Fruit fly (Drosophila melanogaster) whole organism: ENCODE results near the gene CG1764.

Source experiments
- CG8478 ChIP-seq: fragments of >200 bp; optimal IDR thresholded peaks from 2 replicates; lab custom pipeline; 2018; ENCODE audit warnings: inconsistent platforms
- Dll ChIP-seq: fragments of >200 bp; optimal IDR thresholded peaks from 2 replicates; lab custom pipeline; 2017
- EcR ChIP-seq, 2 experiments: fragments of >200 bp; optimal IDR thresholded peaks; 2 replicates each; lab custom pipeline; 2017; ENCODE audit warnings: missing biosample characterization in 2 of 2, missing genetic modification characterization in 2 of 2, missing genetic modification reagents in 2 of 2
- pan ChIP-seq: fragments of >200 bp; optimal IDR thresholded peaks from 2 replicates; lab custom pipeline; 2017
- psq ChIP-seq: fragments of >200 bp; optimal IDR thresholded peaks from 2 replicates; lab custom pipeline; 2017
- usp ChIP-seq: fragments of >200 bp; optimal IDR thresholded peaks from 2 replicates; lab custom pipeline; 2017; ENCODE audit warnings: missing biosample characterization, missing genetic modification characterization, mixed read lengths

Gene CG1764

dm6 chrX:13302315-13302614 is at the start of gene CG1764:
CG1764 (minus strand) TSS chrX:13302415.
- TF ChIP-seq EcR (GFP tag; optimal IDR thresholded peaks at IDR 0.05; lab: Kevin White, UChicago): no peak
- TF ChIP-seq psq: no peak
- TF ChIP-seq CG8478 (lab: Kevin White, UChicago): no peak
- no peak for TF ChIP-seq pan (lab: Kevin White, UChicago)
- no peak for TF ChIP-seq Dll (lab: Kevin White, UChicago)
- no peak for TF ChIP-seq usp (GFP tag; lab: Kevin White, UChicago)

- TF ChIP-seq usp (GFP tag; lab: Kevin White, UChicago): no peak
- TF ChIP-seq psq: no peak
- no peak for TF ChIP-seq pan (lab: Kevin White, UChicago)
- no peak for TF ChIP-seq CG8478 (lab: Kevin White, UChicago)
- TF ChIP-seq Dll (lab: Kevin White, UChicago): no peak
- TF ChIP-seq EcR (GFP tag; optimal IDR thresholded peaks at IDR 0.05; lab: Kevin White, UChicago): no peak
Measured at dm6 chrX:13346998-13347397, 44.8 kb upstream of the CG1764 start.

dm6 chrX:13345327-13345726 is 43.1 kb upstream of the CG1764 start:
- TF ChIP-seq pan (lab: Kevin White, UChicago): no peak
- TF ChIP-seq usp (GFP tag; lab: Kevin White, UChicago): no peak
- TF ChIP-seq Dll (lab: Kevin White, UChicago): no peak
- TF ChIP-seq CG8478 (lab: Kevin White, UChicago): no peak
- TF ChIP-seq EcR (GFP tag; optimal IDR thresholded peaks at IDR 0.05; lab: Kevin White, UChicago): no peak
- TF ChIP-seq psq: no peak

dm6 chrX:13338113-13338512 is 35.9 kb upstream of the CG1764 start, which contains the start of gene CG15747:
CG15747 (plus strand) TSS chrX:13338318.
- TF ChIP-seq pan (lab: Kevin White, UChicago): no peak
- no peak for TF ChIP-seq Dll (lab: Kevin White, UChicago)

dm6 chrX:13337454-13337853 is 35.2 kb upstream of the CG1764 start, which contains the start of gene RpS15Aa:
RpS15Aa (minus strand) TSS chrX:13337705.
- no peak for TF ChIP-seq usp (GFP tag; lab: Kevin White, UChicago)
- no peak for TF ChIP-seq CG8478 (lab: Kevin White, UChicago)
- no peak for TF ChIP-seq pan (lab: Kevin White, UChicago)

- TF ChIP-seq pan (lab: Kevin White, UChicago) (no peak), CG8478 (lab: Kevin White, UChicago) (no peak), psq (no peak), Dll (lab: Kevin White, UChicago) (no peak), usp (GFP tag; lab: Kevin White, UChicago) (no peak), EcR (GFP tag; optimal IDR thresholded peaks at IDR 0.05; lab: Kevin White, UChicago) (no peak)
Measured at dm6 chrX:13334434-13335146, 32.4 kb upstream of the CG1764 start.

- no peak for TF ChIP-seq psq
- no peak for TF ChIP-seq Dll (lab: Kevin White, UChicago)
- TF ChIP-seq pan (lab: Kevin White, UChicago): no peak
- TF ChIP-seq EcR (GFP tag; optimal IDR thresholded peaks at IDR 0.05; lab: Kevin White, UChicago): no peak
- TF ChIP-seq CG8478 (lab: Kevin White, UChicago): no peak
- no peak for TF ChIP-seq usp (GFP tag; lab: Kevin White, UChicago)
Measured at dm6 chrX:13332702-13333243, 30.6 kb upstream of the CG1764 start.

- TF ChIP-seq Dll (lab: Kevin White, UChicago): no peak
Measured at dm6 chrX:13331814-13332701, 29.8 kb upstream of the CG1764 start.

- TF ChIP-seq Dll (lab: Kevin White, UChicago): no peak
- no peak for TF ChIP-seq pan (lab: Kevin White, UChicago)
- TF ChIP-seq CG8478 (lab: Kevin White, UChicago): no peak
- no peak for TF ChIP-seq EcR (GFP tag; optimal IDR thresholded peaks at IDR 0.05; lab: Kevin White, UChicago)
- TF ChIP-seq psq: no peak
- TF ChIP-seq usp (GFP tag; lab: Kevin White, UChicago): no peak
Measured at dm6 chrX:13329572-13330046, 27.4 kb upstream of the CG1764 start, which contains the start of gene Prx2. Prx2 (plus strand) TSS chrX:13329824.

dm6 chrX:13325310-13325709 is 23.1 kb upstream of the CG1764 start:
- TF ChIP-seq psq (no peak), pan (lab: Kevin White, UChicago) (no peak), Dll (lab: Kevin White, UChicago) (no peak), usp (GFP tag; lab: Kevin White, UChicago) (no peak), CG8478 (lab: Kevin White, UChicago) (no peak), EcR (GFP tag; optimal IDR thresholded peaks at IDR 0.05; lab: Kevin White, UChicago) (no peak)

dm6 chrX:13323526-13323925 is 21.3 kb upstream of the CG1764 start:
- no peak for TF ChIP-seq CG8478 (lab: Kevin White, UChicago)
- TF ChIP-seq Dll (lab: Kevin White, UChicago): no peak
- TF ChIP-seq psq: no peak
- TF ChIP-seq pan (lab: Kevin White, UChicago): no peak
- no peak for TF ChIP-seq usp (GFP tag; lab: Kevin White, UChicago)
- TF ChIP-seq EcR (GFP tag; optimal IDR thresholded peaks at IDR 0.05; lab: Kevin White, UChicago): no peak
